Worm (Caenorhabditis elegans): ENCODE data around the gene hsp-3.
A peak's percentile ranks its signal among the peaks of the same experiment; 100 is the strongest.

hsp-3 gene

ce11 chrX:6091967-6092366 lies at the start of gene hsp-3 (continued):
- TF ChIP-seq sdz-12 (GFP tag; optimal IDR thresholded peaks at IDR 0.05) = peak; percentile 66
- TF ChIP-seq nhr-28 (tag; optimal IDR thresholded peaks at IDR 0.05) = peak; percentile 92
- no peak for TF ChIP-seq R02D3.7 (tag; optimal IDR thresholded peaks at IDR 0.05)
- no peak for TF ChIP-seq dmd-8 (GFP tag; IDR thresholded peaks at IDR 0.05)
- peak; percentile 91 for TF ChIP-seq nhr-48 (tag; optimal IDR thresholded peaks at IDR 0.05)
- TF ChIP-seq ceh-82 (tag; optimal IDR thresholded peaks at IDR 0.05) = no peak
- TF ChIP-seq F44E2.7 (GFP tag; IDR thresholded peaks at IDR 0.05) = 0 out of 2 replicates have a peak, but pooled peaks have one; percentile 42
- TF ChIP-seq mdt-29 (GFP tag; IDR thresholded peaks at IDR 0.05) = peak; percentile 95
- TF ChIP-seq unc-39 (tag; optimal IDR thresholded peaks at IDR 0.05) = no peak
- peak; percentile 86 for TF ChIP-seq duxl-1 (tag; optimal IDR thresholded peaks at IDR 0.05; ENCODE audit: poor library complexity)
- peak; percentile 97 for TF ChIP-seq nhr-41 (GFP tag; IDR thresholded peaks at IDR 0.05)
- TF ChIP-seq jun-1 (tag; optimal IDR thresholded peaks at IDR 0.05) = peak; percentile 92
- TF ChIP-seq nhr-237 (tag; optimal IDR thresholded peaks at IDR 0.05) = peak; percentile 32
- peak; percentile 97 for TF ChIP-seq rbr-2 (tag; optimal IDR thresholded peaks at IDR 0.05)
- TF ChIP-seq cey-2 (tag; optimal IDR thresholded peaks at IDR 0.05; ENCODE audit: borderline replicate concordance, insufficient read depth) = no peak
- TF ChIP-seq zip-2 (tag; optimal IDR thresholded peaks at IDR 0.05) = no peak
- peak; percentile 96 for TF ChIP-seq nhr-6 (tag; optimal IDR thresholded peaks at IDR 0.05)
- TF ChIP-seq T26A8.4 (GFP tag; IDR thresholded peaks at IDR 0.05) = peak; percentile 95
- no peak for TF ChIP-seq attf-4 (tag; optimal IDR thresholded peaks at IDR 0.05)
- peak; percentile 95 for TF ChIP-seq D1046.2 (GFP tag; IDR thresholded peaks at IDR 0.05)
- TF ChIP-seq mxl-2 (GFP tag; conservative IDR thresholded peaks at IDR 0.05) = peak; percentile 67
- no peak for TF ChIP-seq ama-1 (optimal IDR thresholded peaks at IDR 0.05)
- peak; percentile 43 for TF ChIP-seq Y5F2A.4 (GFP tag; optimal IDR thresholded peaks at IDR 0.05)
- TF ChIP-seq lin-29 (GFP tag; IDR thresholded peaks at IDR 0.05) = peak; percentile 83
- TF ChIP-seq F49E8.2 (tag; optimal IDR thresholded peaks at IDR 0.05; ENCODE audit: borderline replicate concordance) = no peak
- TF ChIP-seq nhr-111 (GFP tag; optimal IDR thresholded peaks at IDR 0.05) = no peak
- TF ChIP-seq daf-8 (GFP tag; IDR thresholded peaks at IDR 0.05) = peak; percentile 79
- no peak for TF ChIP-seq ztf-11 (tag; optimal IDR thresholded peaks at IDR 0.05)
- TF ChIP-seq zip-11 (GFP tag; IDR thresholded peaks at IDR 0.05) = 0 out of 2 replicates have a peak, but pooled peaks have one; percentile 15
- TF ChIP-seq dmd-9 (GFP tag; IDR thresholded peaks at IDR 0.05) = peak; percentile 93
- no peak for TF ChIP-seq snpc-1.2 (GFP tag; IDR thresholded peaks at IDR 0.05)
- TF ChIP-seq egl-43 (GFP tag; IDR thresholded peaks at IDR 0.05) = peak; percentile 96
- TF ChIP-seq Y105C5A.15 (GFP tag; IDR thresholded peaks at IDR 0.05) = no peak
- peak; percentile 62 to 92 for TF ChIP-seq hif-1 (tag; optimal IDR thresholded peaks at IDR 0.05)
- peak; percentile 97 for TF ChIP-seq arid-1 (GFP tag; conservative IDR thresholded peaks at IDR 0.05)
- TF ChIP-seq dmd-6 (GFP tag; IDR thresholded peaks at IDR 0.05) = peak; percentile 99
- peak; percentile 91 for TF ChIP-seq fkh-10 (GFP tag; optimal IDR thresholded peaks at IDR 0.05)
- TF ChIP-seq Y75B8A.6 (GFP tag; IDR thresholded peaks at IDR 0.05) = peak; percentile 56; the same call in 1 of the 2 replicates
- TF ChIP-seq skn-1 (tag; optimal IDR thresholded peaks at IDR 0.05) = no peak
- TF ChIP-seq madf-9 (GFP tag; conservative IDR thresholded peaks at IDR 0.05) = peak; percentile 94
- no peak for TF ChIP-seq aly-2 (tag; optimal IDR thresholded peaks at IDR 0.05)
- peak; percentile 94 for TF ChIP-seq zfp-3 (GFP tag; conservative IDR thresholded peaks at IDR 0.05)
- peak; percentile 85 for TF ChIP-seq spr-3 (GFP tag; optimal IDR thresholded peaks at IDR 0.05)
- TF ChIP-seq F37D6.2 (tag; optimal IDR thresholded peaks at IDR 0.05) = peak; percentile 92
- TF ChIP-seq hlh-11 (tag; optimal IDR thresholded peaks at IDR 0.05) = peak; percentile 99
- TF ChIP-seq nhr-11 (tag; optimal IDR thresholded peaks at IDR 0.05) = peak; percentile 94
- no peak for TF ChIP-seq ZK546.5 (tag; optimal IDR thresholded peaks at IDR 0.05)
- peak; percentile 98 for TF ChIP-seq nhr-25 (tag; optimal IDR thresholded peaks at IDR 0.05; ENCODE audit: borderline replicate concordance, insufficient read depth)
- TF ChIP-seq T20F7.1 (GFP tag; optimal IDR thresholded peaks at IDR 0.05) = peak; percentile 90
- TF ChIP-seq nhr-102 (tag; optimal IDR thresholded peaks at IDR 0.05) = peak; percentile 95
- peak; percentile 99 for TF ChIP-seq aha-1 (tag)
- TF ChIP-seq F10B5.3 (tag; optimal IDR thresholded peaks at IDR 0.05) = peak; percentile 86
